Fruit fly (Drosophila melanogaster): ENCODE results near the gene pira.

Gene pira

dm6 chrX:12755600-12756373, 7.6 kb downstream of the pira start (continued):
- TF ChIP-seq CG4360 (GFP tag; IDR thresholded peaks at IDR 0.05) = peak; percentile 76
- peak; percentile 65 for TF ChIP-seq CG32772 (GFP tag; IDR thresholded peaks at IDR 0.05)
- peak; percentile 69 for TF ChIP-seq Vsx1 (GFP tag; optimal IDR thresholded peaks at IDR 0.05)
- TF ChIP-seq oc (tag; optimal IDR thresholded peaks at IDR 0.05) = peak; percentile 6
- TF ChIP-seq luna (GFP tag; optimal IDR thresholded peaks at IDR 0.05) = peak; percentile 28
- TF ChIP-seq schlank (tag; optimal IDR thresholded peaks at IDR 0.05) = no peak
- no peak for TF ChIP-seq tap (tag; optimal IDR thresholded peaks at IDR 0.05)
- peak; percentile 67 for TF ChIP-seq ken (GFP tag; IDR thresholded peaks at IDR 0.05)
- TF ChIP-seq klu (GFP tag; IDR thresholded peaks at IDR 0.05) = peak; percentile 62; the same call in 1 of the 2 replicates
- no peak for TF ChIP-seq CG4328 (GFP tag; optimal IDR thresholded peaks at IDR 0.05)
- TF ChIP-seq CG12219 (GFP tag; optimal IDR thresholded peaks at IDR 0.05) = no peak
- TF ChIP-seq Ssrp (tag; optimal IDR thresholded peaks at IDR 0.05) = peak; percentile 70
- peak; percentile 67 for TF ChIP-seq CG4730 (GFP tag; IDR thresholded peaks at IDR 0.05)
- peak; percentile 73 for TF ChIP-seq CG1233 (GFP tag; optimal IDR thresholded peaks at IDR 0.05)
- peak; percentile 28 for TF ChIP-seq gcm2 (GFP tag; optimal IDR thresholded peaks at IDR 0.05)
- TF ChIP-seq CG10274 (GFP tag; optimal IDR thresholded peaks at IDR 0.05) = peak; percentile 67
- peak; percentile 68 for TF ChIP-seq CG4404 (GFP tag; IDR thresholded peaks at IDR 0.05)
- peak; percentile 30 for TF ChIP-seq Blimp-1 (GFP tag; optimal IDR thresholded peaks at IDR 0.05)
- peak; percentile 9; the same call in 1 of the 2 replicates for TF ChIP-seq MBD-R2 (GFP tag; IDR thresholded peaks at IDR 0.05)
- TF ChIP-seq vvl (GFP tag; IDR thresholded peaks at IDR 0.05) = peak; percentile 51; the same call in 1 of the 2 replicates
- peak; percentile 10 for TF ChIP-seq CG7928 (GFP tag; optimal IDR thresholded peaks at IDR 0.05)
- peak; percentile 75 for TF ChIP-seq CG12155 (GFP tag; optimal IDR thresholded peaks at IDR 0.05)
- peak; percentile 60; the same call in 1 of the 2 replicates for TF ChIP-seq Taf1 (GFP tag; IDR thresholded peaks at IDR 0.05)
- no peak for TF ChIP-seq gt (GFP tag; IDR thresholded peaks at IDR 0.05)
- TF ChIP-seq Max (GFP tag; optimal IDR thresholded peaks at IDR 0.05) = peak; percentile 30
- no peak for TF ChIP-seq Spps (tag; optimal IDR thresholded peaks at IDR 0.05)
- TF ChIP-seq CG6175 (GFP tag; IDR thresholded peaks at IDR 0.05) = peak; percentile 86; the same call in 2 of the 3 replicates
- TF ChIP-seq MTF-1 (GFP tag; optimal IDR thresholded peaks at IDR 0.05; ENCODE audit: borderline replicate concordance) = no peak
- no peak for TF ChIP-seq fru (optimal IDR thresholded peaks at IDR 0.05)
- TF ChIP-seq CG13624 (GFP tag; optimal IDR thresholded peaks at IDR 0.05) = peak; percentile 40
- peak; percentile 52 for TF ChIP-seq Antp (GFP tag; optimal IDR thresholded peaks at IDR 0.05)
- TF ChIP-seq CG15479 (GFP tag; optimal IDR thresholded peaks at IDR 0.05) = no peak
- peak; percentile 87 for TF ChIP-seq CG2120 (GFP tag; optimal IDR thresholded peaks at IDR 0.05)
- peak; percentile 77 for TF ChIP-seq lilli (GFP tag; optimal IDR thresholded peaks at IDR 0.05)
- TF ChIP-seq CG2889 (GFP tag; IDR thresholded peaks at IDR 0.05) = peak; percentile 65; the same call in 1 of the 3 replicates
- TF ChIP-seq D19A (tag; optimal IDR thresholded peaks at IDR 0.05) = peak; percentile 85
- peak; percentile 53; the same call in 2 of the 3 replicates for TF ChIP-seq croc (GFP tag; conservative IDR thresholded peaks at IDR 0.05)
- TF ChIP-seq CG3281 (GFP tag; optimal IDR thresholded peaks at IDR 0.05) = peak; percentile 89
- peak; percentile 63; the same call in 1 of the 2 replicates for TF ChIP-seq stc (GFP tag; IDR thresholded peaks at IDR 0.05)
- no peak for TF ChIP-seq kay (GFP tag; optimal IDR thresholded peaks at IDR 0.05)
- no peak for TF ChIP-seq kah (GFP tag; optimal IDR thresholded peaks at IDR 0.05)
- peak; percentile 65 for TF ChIP-seq Drgx (GFP tag; IDR thresholded peaks at IDR 0.05)
- TF ChIP-seq Ada2b (GFP tag; IDR thresholded peaks at IDR 0.05) = peak; percentile 59
- TF ChIP-seq Sry-δ (GFP tag; optimal IDR thresholded peaks at IDR 0.05) = peak; percentile 2
- TF ChIP-seq Adf1 (GFP tag; IDR thresholded peaks at IDR 0.05) = peak; percentile 97
- TF ChIP-seq CG32767 (GFP tag; IDR thresholded peaks at IDR 0.05) = peak; percentile 58; the same call in 1 of the 2 replicates
- peak; percentile 77 for TF ChIP-seq PHDP (tag; optimal IDR thresholded peaks at IDR 0.05)
- TF ChIP-seq ems (GFP tag; optimal IDR thresholded peaks at IDR 0.05) = peak; percentile 25
- peak; percentile 89 for TF ChIP-seq CG2678 (tag; optimal IDR thresholded peaks at IDR 0.05)
- TF ChIP-seq chif (GFP tag; optimal IDR thresholded peaks at IDR 0.05) = peak; percentile 32 to 40

Measured in whole organism, embryonic.